Worm (Caenorhabditis elegans) whole organism, young adult: Measurements from ENCODE around the gene suex-1.

Source experiments
- C06A6.2 ChIP-seq: fragments of 200-800 bp; sonication (Bioruptor generic); conservative IDR thresholded peaks from 2 replicates; pipeline ENCODE4 v1.3.6; 2022; ENCODE audit warnings: missing genetic modification characterization, missing compliant biosample characterization
- F22D6.2 ChIP-seq: sonication (generic microtip); optimal IDR thresholded peaks from 2 replicates; lab custom pipeline; 2016; ENCODE audit warnings: mild to moderate bottlenecking, missing genetic modification characterization, missing compliant biosample characterization
- F39B2.1 ChIP-seq: fragments of 200-800 bp; sonication (Bioruptor generic); IDR thresholded peaks from 2 replicates; pipeline ENCODE4 v1.3.6; 2022; ENCODE audit warnings: missing genetic modification reagents, missing genetic modification characterization, missing compliant biosample characterization
- F55B11.4 ChIP-seq: sonication (generic microtip); optimal IDR thresholded peaks from 2 replicates; lab custom pipeline; 2016; ENCODE audit warnings: missing compliant biosample characterization, missing genetic modification characterization, borderline replicate concordance; ENCODE audit not compliant: insufficient read depth
- F57A8.1 ChIP-seq: fragments of 200-800 bp; sonication (Bioruptor generic); optimal IDR thresholded peaks from 2 replicates; lab custom pipeline; 2018; ENCODE audit warnings: mild to moderate bottlenecking, missing genetic modification characterization, moderate library complexity, missing compliant biosample characterization
- K12H6.12 ChIP-seq: fragments of 200-800 bp; sonication (Bioruptor generic); optimal IDR thresholded peaks from 2 replicates; lab custom pipeline; 2018; ENCODE audit warnings: mild to moderate bottlenecking, missing genetic modification characterization, missing compliant biosample characterization
- Y53F4B.3 ChIP-seq: fragments of 200-800 bp; sonication (Bioruptor generic); IDR thresholded peaks from 2 replicates; pipeline ENCODE4 v1.3.6; 2022; ENCODE audit warnings: missing genetic modification reagents, missing genetic modification characterization, missing compliant biosample characterization
- Y67H2A.10 ChIP-seq: fragments of 200-800 bp; sonication (Bioruptor generic); conservative IDR thresholded peaks from 2 replicates; pipeline ENCODE4 v1.3.6; 2022; ENCODE audit warnings: missing genetic modification reagents, missing genetic modification characterization, missing compliant biosample characterization
- Y95B8A.8 ChIP-seq: fragments of 200-800 bp; sonication (Bioruptor generic); IDR thresholded peaks from 2 replicates; pipeline ENCODE4 v1.3.6; 2022; ENCODE audit warnings: missing genetic modification reagents, missing genetic modification characterization, missing compliant biosample characterization
- ZK185.1 ChIP-seq: sonication (generic microtip); optimal IDR thresholded peaks from 2 replicates; lab custom pipeline; 2016; ENCODE audit warnings: mild to moderate bottlenecking, missing genetic modification characterization, missing compliant biosample characterization; ENCODE audit not compliant: poor library complexity, severe bottlenecking
- akir-1 ChIP-seq: fragments of 200-800 bp; sonication (Bioruptor generic); optimal IDR thresholded peaks from 2 replicates; lab custom pipeline; 2018; ENCODE audit warnings: mild to moderate bottlenecking, missing genetic modification characterization, moderate library complexity, missing compliant biosample characterization
- ama-1 ChIP-seq, 3 experiments: fragments of 150-350 bp in 1 of 3; sonication (generic microtip) in 2 of 3; optimal IDR thresholded peaks; 2 replicates each; lab custom pipeline; 2014 to 2018; ENCODE audit warnings: missing biosample characterization in 2 of 3, missing genetic modification characterization in 2 of 3, missing genetic modification reagents in 2 of 3
- aptf-2 ChIP-seq: fragments of 200-800 bp; sonication (Bioruptor generic); conservative IDR thresholded peaks from 2 replicates; pipeline ENCODE4 v1.3.6; 2022; ENCODE audit warnings: missing genetic modification reagents, missing genetic modification characterization, missing compliant biosample characterization
- athp-1 ChIP-seq: sonication (generic microtip); optimal IDR thresholded peaks from 2 replicates; lab custom pipeline; 2017; ENCODE audit warnings: mild to moderate bottlenecking, missing genetic modification characterization, missing compliant biosample characterization
- attf-3 ChIP-seq: fragments of 200-800 bp; sonication (Bioruptor generic); conservative IDR thresholded peaks from 2 replicates; pipeline ENCODE4 v1.3.6; 2022; ENCODE audit warnings: missing genetic modification reagents, missing genetic modification characterization, missing compliant biosample characterization
- bed-2 ChIP-seq: fragments of 200-800 bp; sonication (Bioruptor generic); IDR thresholded peaks from 2 replicates; pipeline ENCODE4 v1.3.6; 2022; ENCODE audit warnings: missing genetic modification reagents, missing genetic modification characterization, missing compliant biosample characterization
- ccch-3 ChIP-seq: fragments of 200-800 bp; sonication (Bioruptor generic); optimal IDR thresholded peaks from 2 replicates; lab custom pipeline; 2018; ENCODE audit warnings: mild to moderate bottlenecking, missing genetic modification characterization, missing compliant biosample characterization
- ceh-100 ChIP-seq: fragments of 200-800 bp; sonication (Bioruptor generic); IDR thresholded peaks from 2 replicates; pipeline ENCODE4 v1.3.6; 2022; ENCODE audit warnings: missing genetic modification reagents, missing genetic modification characterization, missing compliant biosample characterization
- ceh-58 ChIP-seq: fragments of 200-800 bp; sonication (Bioruptor generic); IDR thresholded peaks from 2 replicates; pipeline ENCODE4 v1.3.6; 2022; ENCODE audit warnings: missing genetic modification characterization, missing compliant biosample characterization
- ceh-79 ChIP-seq: sonication (generic microtip); optimal IDR thresholded peaks from 2 replicates; lab custom pipeline; 2017; ENCODE audit warnings: mild to moderate bottlenecking, missing genetic modification characterization, missing compliant biosample characterization
- chd-7 ChIP-seq: sonication (generic microtip); optimal IDR thresholded peaks from 2 replicates; lab custom pipeline; 2016; ENCODE audit warnings: mild to moderate bottlenecking, missing genetic modification characterization, moderate library complexity, missing compliant biosample characterization
- die-1 ChIP-seq: sonication (generic microtip); optimal IDR thresholded peaks from 2 replicates; lab custom pipeline; 2016; ENCODE audit warnings: missing genotype, mild to moderate bottlenecking, missing genetic modification characterization, missing compliant biosample characterization
- dpl-1 ChIP-seq: fragments of 150-350 bp; optimal IDR thresholded peaks from 2 replicates; lab custom pipeline; 2014; ENCODE audit warnings: missing biosample characterization, missing genetic modification reagents, missing genetic modification characterization
- ekl-4 ChIP-seq: fragments of 200-800 bp; sonication (Bioruptor generic); IDR thresholded peaks from 2 replicates; pipeline ENCODE4 v1.3.6; 2022; ENCODE audit warnings: missing genetic modification reagents, missing genetic modification characterization, missing compliant biosample characterization
- fkh-3 ChIP-seq: sonication (generic microtip); optimal IDR thresholded peaks from 2 replicates; lab custom pipeline; 2016; ENCODE audit warnings: mild to moderate bottlenecking, missing genetic modification characterization, missing compliant biosample characterization
- him-1 ChIP-seq: sonication (generic microtip); optimal IDR thresholded peaks from 2 replicates; lab custom pipeline; 2016; ENCODE audit warnings: missing genotype, missing genetic modification reagents, missing genetic modification characterization, missing compliant biosample characterization
- hmg-1.2 ChIP-seq: fragments of 200-800 bp; sonication (Bioruptor generic); IDR thresholded peaks from 2 replicates; pipeline ENCODE4 v1.3.6; 2022; ENCODE audit warnings: missing genetic modification reagents, missing genetic modification characterization, missing compliant biosample characterization
- hmg-20 ChIP-seq: fragments of 200-800 bp; sonication (Bioruptor generic); IDR thresholded peaks from 2 replicates; pipeline ENCODE4 v1.3.6; 2022; ENCODE audit warnings: missing genetic modification reagents, missing genetic modification characterization, missing compliant biosample characterization
- hrde-1 ChIP-seq: sonication (generic microtip); optimal IDR thresholded peaks from 2 replicates; lab custom pipeline; 2016; ENCODE audit warnings: missing genetic modification characterization, mild to moderate bottlenecking, missing compliant biosample characterization, moderate library complexity, missing genotype, missing genetic modification reagents, borderline replicate concordance
- lin-54 ChIP-seq: fragments of 200-800 bp; sonication (Bioruptor generic); optimal IDR thresholded peaks from 2 replicates; lab custom pipeline; 2018; ENCODE audit warnings: mild to moderate bottlenecking, missing genetic modification characterization, missing compliant biosample characterization
- mel-28 ChIP-seq: sonication (generic microtip); optimal IDR thresholded peaks from 2 replicates; lab custom pipeline; 2016; ENCODE audit warnings: borderline replicate concordance, mild to moderate bottlenecking, missing genetic modification characterization, missing compliant biosample characterization
- mxl-1 ChIP-seq: sonication (generic microtip); optimal IDR thresholded peaks from 2 replicates; lab custom pipeline; 2016; ENCODE audit warnings: missing genetic modification characterization, missing compliant biosample characterization
- nhr-120 ChIP-seq: fragments of 200-800 bp; sonication (Bioruptor generic); IDR thresholded peaks from 2 replicates; pipeline ENCODE4 v1.3.6; 2022; ENCODE audit warnings: missing genetic modification characterization, missing compliant biosample characterization
- nhr-179 ChIP-seq: sonication (generic microtip); optimal IDR thresholded peaks from 2 replicates; lab custom pipeline; 2016; ENCODE audit warnings: mild to moderate bottlenecking, missing genetic modification characterization, missing compliant biosample characterization
- nhr-80 ChIP-seq: sonication (generic microtip); optimal IDR thresholded peaks from 2 replicates; lab custom pipeline; 2016; ENCODE audit warnings: missing genetic modification characterization, missing compliant biosample characterization
- rcor-1 ChIP-seq: fragments of 200-800 bp; sonication (Bioruptor generic); IDR thresholded peaks from 2 replicates; pipeline ENCODE4 v1.3.6; 2022; ENCODE audit warnings: missing genetic modification reagents, missing genetic modification characterization, missing compliant biosample characterization
- sdz-38 ChIP-seq: sonication (generic microtip); optimal IDR thresholded peaks from 2 replicates; lab custom pipeline; 2016; ENCODE audit warnings: missing genotype, missing genetic modification characterization, missing compliant biosample characterization
- snpc-4 ChIP-seq, 5 experiments: fragments of 150-350 bp in 1 of 5; sonication (generic microtip) in 4 of 5; optimal IDR thresholded peaks; 2 replicates each; lab custom pipeline; 2014 to 2018; ENCODE audit warnings: missing genetic modification characterization in 5 of 5, missing biosample characterization in 3 of 5, antibody characterized with exemption in 2 of 5, mild to moderate bottlenecking in 2 of 5, missing compliant biosample characterization in 2 of 5, missing genotype in 2 of 5, moderate library complexity in 2 of 5, missing genetic modification reagents in 1 of 5
- somi-1 ChIP-seq: fragments of 200-800 bp; sonication (Bioruptor generic); optimal IDR thresholded peaks from 2 replicates; lab custom pipeline; 2018; ENCODE audit warnings: mild to moderate bottlenecking, missing genetic modification characterization, missing compliant biosample characterization
- tbp1 ChIP-seq: fragments of 200-800 bp; sonication (Bioruptor generic); optimal IDR thresholded peaks from 2 replicates; lab custom pipeline; 2018; ENCODE audit warnings: mild to moderate bottlenecking, missing genetic modification characterization, missing compliant biosample characterization
- tbx-9 ChIP-seq: sonication (generic microtip); optimal IDR thresholded peaks from 2 replicates; lab custom pipeline; 2016; ENCODE audit warnings: borderline replicate concordance, missing genetic modification characterization, inconsistent platforms, missing compliant biosample characterization
- tlf-1 ChIP-seq: fragments of 200-800 bp; sonication (Bioruptor generic); optimal IDR thresholded peaks from 2 replicates; lab custom pipeline; 2018; ENCODE audit warnings: mild to moderate bottlenecking, missing genetic modification characterization, missing compliant biosample characterization
- ztf-25 ChIP-seq: fragments of 200-800 bp; sonication (Bioruptor generic); IDR thresholded peaks from 2 replicates; pipeline ENCODE4 v1.3.6; 2022; ENCODE audit warnings: missing genetic modification reagents, missing genetic modification characterization, missing compliant biosample characterization

suex-1 gene

DNA sequence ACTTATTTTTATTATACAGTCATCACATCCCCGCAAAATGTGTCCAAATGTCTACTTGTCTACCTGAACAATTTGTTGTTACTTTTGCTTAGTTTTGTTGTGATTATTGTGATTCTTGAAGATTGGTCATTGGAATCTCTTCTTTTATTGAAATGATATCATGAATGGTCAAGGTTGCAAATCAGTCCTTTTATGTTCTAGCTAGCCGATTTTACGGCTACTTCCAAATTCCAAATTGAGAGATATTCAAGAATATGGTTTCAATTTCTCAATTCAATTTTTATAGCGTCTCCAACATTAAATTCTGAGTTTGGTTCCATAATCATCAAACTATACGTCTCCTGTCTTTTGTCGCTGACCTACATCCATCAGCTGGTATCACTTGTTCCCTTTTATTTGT lies 46.8 kb downstream of the suex-1 start:
- TF ChIP-seq mxl-1 = no peak
- TF ChIP-seq akir-1 (GFP tag; lab: Kevin White, UChicago) = no peak
- TF ChIP-seq ceh-100 (GFP tag; lab: Robert Waterston, UW) = no peak
- no peak for TF ChIP-seq nhr-179
- no peak for TF ChIP-seq ekl-4 (GFP tag; lab: Robert Waterston, UW)
- no peak for TF ChIP-seq rcor-1
- TF ChIP-seq somi-1 = no peak
- TF ChIP-seq lin-54 = no peak
- no peak for TF ChIP-seq dpl-1 (GFP tag; lab: Kevin White, UChicago)
- TF ChIP-seq mel-28 (tag; lab: Kevin White, UChicago) = no peak

DNA sequence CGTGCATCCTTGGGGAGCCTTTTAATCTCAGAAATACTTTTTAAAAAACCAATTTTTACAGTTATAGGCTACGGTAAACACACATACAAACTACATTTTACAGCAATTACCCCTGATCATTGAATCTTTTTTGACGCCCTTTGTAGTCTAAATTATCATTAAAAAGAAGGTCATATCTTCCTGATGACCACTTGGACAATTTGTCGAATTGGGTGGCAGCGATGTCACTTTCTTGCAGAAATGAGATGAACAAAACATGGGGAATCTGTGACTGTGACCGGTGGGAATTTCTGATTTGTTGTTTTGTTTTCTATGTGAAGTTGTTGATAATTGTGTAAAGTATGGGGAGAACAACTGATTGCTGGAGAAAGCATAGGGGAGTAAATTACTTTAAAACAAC lies 48.4 kb downstream of the suex-1 start:
- no peak for TF ChIP-seq nhr-80 (tag; lab: Kevin White, UChicago)
- TF ChIP-seq tbx-9 (tag; lab: Kevin White, UChicago) = no peak
- no peak for TF ChIP-seq chd-7
- TF ChIP-seq K12H6.12 (tag; lab: Kevin White, UChicago) = no peak
- TF ChIP-seq nhr-120 = no peak
- TF ChIP-seq C06A6.2 (GFP tag; lab: Robert Waterston, UW) = no peak
- TF ChIP-seq Y67H2A.10 = no peak
- no peak for TF ChIP-seq lin-54
- no peak for TF ChIP-seq F57A8.1 (GFP tag; lab: Kevin White, UChicago)
- TF ChIP-seq attf-3 (GFP tag; lab: Robert Waterston, UW) = no peak
- TF ChIP-seq him-1 (tag; lab: Kevin White, UChicago) = no peak
- TF ChIP-seq ZK185.1 = no peak
- TF ChIP-seq F39B2.1 = no peak
- no peak for TF ChIP-seq tbp1 (GFP tag; lab: Kevin White, UChicago)
- TF ChIP-seq mel-28 (tag; lab: Kevin White, UChicago) = no peak
- no peak for TF ChIP-seq hrde-1 (tag; lab: Kevin White, UChicago)
- no peak for TF ChIP-seq aptf-2 (GFP tag; lab: Robert Waterston, UW)

DNA sequence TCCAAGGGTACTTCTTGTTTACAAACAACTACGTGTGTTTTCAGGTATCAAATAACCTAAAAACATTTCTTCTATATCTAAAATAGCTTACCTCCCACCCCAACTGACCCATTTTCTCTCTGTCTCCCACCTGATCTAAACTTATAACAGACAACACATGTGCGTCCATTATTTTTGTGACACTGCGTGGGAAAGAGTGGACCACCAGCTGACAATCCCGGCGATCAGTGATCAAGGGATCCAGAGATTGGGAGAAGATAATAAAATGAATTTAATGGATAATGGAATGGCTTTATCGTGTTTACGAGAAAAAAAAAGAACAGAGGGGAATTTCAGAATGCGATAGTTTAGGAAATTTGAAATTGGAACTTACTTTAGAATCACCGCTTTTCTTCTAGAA lies 48.8 kb downstream of the suex-1 start:
- TF ChIP-seq tlf-1 (GFP tag; lab: Kevin White, UChicago) (no peak), chd-7 (no peak), tbp1 (GFP tag; lab: Kevin White, UChicago) (no peak), athp-1 (tag; lab: Kevin White, UChicago) (no peak), snpc-4 (GFP tag; optimal IDR thresholded peaks at IDR 0.05; lab: Kevin White, UChicago) (no peak), snpc-4 (tag; optimal IDR thresholded peaks at IDR 0.05; lab: Kevin White, UChicago) (no peak), F22D6.2 (tag; lab: Kevin White, UChicago) (no peak), ceh-58 (no peak)
- TF ChIP-seq, all 124 proteins: peak for 0

DNA sequence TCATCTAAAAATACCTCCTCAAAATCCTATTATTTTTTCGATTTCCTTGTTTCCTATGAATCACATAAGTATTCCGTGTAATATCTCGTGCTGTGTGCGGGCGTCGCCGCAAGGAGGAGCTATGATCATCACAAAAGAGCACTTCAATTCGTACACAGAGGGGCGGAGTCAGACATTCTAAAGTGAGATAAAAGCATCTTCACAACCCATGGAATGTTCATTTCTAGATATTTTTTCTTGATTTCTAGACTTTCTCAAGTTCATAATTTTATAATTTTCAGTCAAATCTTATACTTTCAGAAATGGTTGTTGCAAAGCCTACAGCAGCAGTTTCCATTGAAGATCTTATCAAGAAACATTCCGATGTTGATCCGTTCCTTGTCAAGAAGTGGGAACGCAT lies 50.7 kb downstream of the suex-1 start, which contains the start of gene cex-1:
Gene cex-1, plus strand, starts transcription at position 301 of the 400 bp plus-strand sequence.
- no peak for TF ChIP-seq ztf-25 (GFP tag; lab: Robert Waterston, UW)
- no peak for TF ChIP-seq nhr-80 (tag; lab: Kevin White, UChicago)
- no peak for TF ChIP-seq hmg-1.2 (GFP tag; lab: Robert Waterston, UW)
- no peak for TF ChIP-seq fkh-3 (tag; lab: Kevin White, UChicago)
- no peak for TF ChIP-seq die-1 (tag; lab: Kevin White, UChicago)
- no peak for TF ChIP-seq ceh-79 (tag; lab: Kevin White, UChicago)
- no peak for TF ChIP-seq F55B11.4
- no peak for TF ChIP-seq Y53F4B.3 (GFP tag; lab: Robert Waterston, UW)
- no peak for TF ChIP-seq Y95B8A.8 (GFP tag; lab: Robert Waterston, UW)
- TF ChIP-seq ccch-3 (GFP tag; lab: Kevin White, UChicago) = no peak
- TF ChIP-seq ekl-4 (GFP tag; lab: Robert Waterston, UW) = no peak
- TF ChIP-seq bed-2 (GFP tag; lab: Robert Waterston, UW) = no peak
- no peak for TF ChIP-seq nhr-179
- TF ChIP-seq sdz-38 (tag; lab: Kevin White, UChicago) = no peak
- no peak for TF ChIP-seq ceh-58
- TF ChIP-seq hmg-20 (GFP tag; lab: Robert Waterston, UW) = no peak
- TF ChIP-seq ama-1 (optimal IDR thresholded peaks at IDR 0.05; lab: Kevin White, UChicago) = no peak
- no peak for TF ChIP-seq ama-1 (GFP tag; optimal IDR thresholded peaks at IDR 0.05; lab: Kevin White, UChicago)
